Fruit fly (Drosophila melanogaster): ENCODE data around the gene Atet.
A peak's percentile ranks its signal among the peaks of the same experiment; 100 is the strongest.

The Atet gene

dm6 chr2L:4350683-4351324 lies 17.1 kb downstream of the Atet start (continued):
- TF ChIP-seq CG12236 (GFP tag; optimal IDR thresholded peaks at IDR 0.05), result peak; percentile 55
- TF ChIP-seq CG13287 (GFP tag; IDR thresholded peaks at IDR 0.05; ENCODE audit: partially characterized antibody), result no peak
- no peak for TF ChIP-seq MTF-1 (GFP tag; optimal IDR thresholded peaks at IDR 0.05; ENCODE audit: borderline replicate concordance)
- TF ChIP-seq CG32772 (GFP tag; IDR thresholded peaks at IDR 0.05), result no peak
- no peak for TF ChIP-seq BEAF-32 (GFP tag; optimal IDR thresholded peaks at IDR 0.05)
- peak; percentile 4 for TF ChIP-seq CG17385 (GFP tag; optimal IDR thresholded peaks at IDR 0.05)
- TF ChIP-seq pb (GFP tag; optimal IDR thresholded peaks at IDR 0.05), result no peak
- no peak for TF ChIP-seq CG15269 (tag; optimal IDR thresholded peaks at IDR 0.05)
- 0 out of 2 replicates have a peak, but pooled peaks have one; percentile 8 for TF ChIP-seq esg (GFP tag; conservative IDR thresholded peaks at IDR 0.05)
- no peak for TF ChIP-seq Sry-β (GFP tag; optimal IDR thresholded peaks at IDR 0.05)
- peak; percentile 52 to 90 for TF ChIP-seq chif (GFP tag; optimal IDR thresholded peaks at IDR 0.05)
- TF ChIP-seq CG11398 (GFP tag; optimal IDR thresholded peaks at IDR 0.05), result peak; percentile 59
- no peak for TF ChIP-seq CG13123 (GFP tag; optimal IDR thresholded peaks at IDR 0.05)
- TF ChIP-seq org-1 (GFP tag; optimal IDR thresholded peaks at IDR 0.05), result peak; percentile 60
- TF ChIP-seq tap (tag; optimal IDR thresholded peaks at IDR 0.05), result no peak
- no peak for TF ChIP-seq CG7271 (tag; optimal IDR thresholded peaks at IDR 0.05)
- peak; percentile 55 for TF ChIP-seq CG2678 (tag; optimal IDR thresholded peaks at IDR 0.05)
- no peak for TF ChIP-seq CG11085 (GFP tag; IDR thresholded peaks at IDR 0.05)
- TF ChIP-seq ase (GFP tag; IDR thresholded peaks at IDR 0.05), result no peak
- peak; percentile 91 for TF ChIP-seq gsb-n (tag; optimal IDR thresholded peaks at IDR 0.05)
- peak; percentile 57 for TF ChIP-seq stwl (tag; optimal IDR thresholded peaks at IDR 0.05)
- peak; percentile 89 for TF ChIP-seq CG31441 (GFP tag; IDR thresholded peaks at IDR 0.05)
- peak; percentile 71 for TF ChIP-seq unpg (GFP tag; optimal IDR thresholded peaks at IDR 0.05)
- peak; percentile 42 for TF ChIP-seq Atf-2 (GFP tag; optimal IDR thresholded peaks at IDR 0.05)
- TF ChIP-seq CG4617 (GFP tag; optimal IDR thresholded peaks at IDR 0.05; ENCODE audit: borderline replicate concordance), result peak; percentile 21
- peak; percentile 52 for TF ChIP-seq Xbp1 (GFP tag; optimal IDR thresholded peaks at IDR 0.05)
- no peak for TF ChIP-seq PHDP (tag; optimal IDR thresholded peaks at IDR 0.05)
- TF ChIP-seq lab (GFP tag; optimal IDR thresholded peaks at IDR 0.05), result no peak
- TF ChIP-seq CG1602 (GFP tag; optimal IDR thresholded peaks at IDR 0.05), result peak; percentile 71
- TF ChIP-seq jumu (GFP tag; optimal IDR thresholded peaks at IDR 0.05), result peak; percentile 66
- no peak for TF ChIP-seq fd3F (GFP tag; optimal IDR thresholded peaks at IDR 0.05)
- peak; percentile 25 for TF ChIP-seq CG30431 (GFP tag; optimal IDR thresholded peaks at IDR 0.05)
- peak; percentile 64 for TF ChIP-seq chn (GFP tag; optimal IDR thresholded peaks at IDR 0.05)
- TF ChIP-seq dimm (GFP tag; IDR thresholded peaks at IDR 0.05), result no peak
- no peak for TF ChIP-seq CG3281 (GFP tag; optimal IDR thresholded peaks at IDR 0.05)
- no peak for TF ChIP-seq salm (tag; optimal IDR thresholded peaks at IDR 0.05)
- no peak for TF ChIP-seq crp (GFP tag; optimal IDR thresholded peaks at IDR 0.05)
- peak; percentile 48; the same call in 1 of the 3 replicates for TF ChIP-seq otp (GFP tag; IDR thresholded peaks at IDR 0.05)
- TF ChIP-seq klu (GFP tag; IDR thresholded peaks at IDR 0.05), result peak; percentile 36; the same call in 1 of the 2 replicates
- no peak for TF ChIP-seq CG7963 (GFP tag; IDR thresholded peaks at IDR 0.05; ENCODE audit: partially characterized antibody)
- TF ChIP-seq CG8359 (GFP tag; optimal IDR thresholded peaks at IDR 0.05; ENCODE audit: borderline replicate concordance), result peak; percentile 7
- peak; percentile 32 for TF ChIP-seq CG2116 (GFP tag; optimal IDR thresholded peaks at IDR 0.05)
- TF ChIP-seq CG30020 (tag; optimal IDR thresholded peaks at IDR 0.05), result peak; percentile 22
- no peak for TF ChIP-seq aop (GFP tag; IDR thresholded peaks at IDR 0.05)
- no peak for TF ChIP-seq CG11560 (tag; IDR thresholded peaks at IDR 0.05)
- TF ChIP-seq exex (tag; optimal IDR thresholded peaks at IDR 0.05), result no peak
- TF ChIP-seq Hr78 (GFP tag; optimal IDR thresholded peaks at IDR 0.05), result no peak
- no peak for TF ChIP-seq Ravus (GFP tag; IDR thresholded peaks at IDR 0.05)
- TF ChIP-seq Adf1 (GFP tag; IDR thresholded peaks at IDR 0.05), result no peak

Data from whole organism, embryonic.